Worm (Caenorhabditis elegans): ENCODE data around the gene nas-3.

- no peak for TF ChIP-seq ztf-26 (tag; optimal IDR thresholded peaks at IDR 0.05)
- TF ChIP-seq pha-4 (tag; optimal IDR thresholded peaks at IDR 0.05) = no peak
- TF ChIP-seq unc-62 (GFP tag; optimal IDR thresholded peaks at IDR 0.05) = no peak
Observed at ce11 chrV:9480566-9480965, 2.6 kb downstream of the nas-3 start, which contains the start of gene K06A4.6.

Data from whole organism, young adult.